Fruit fly (Drosophila melanogaster): ENCODE measurements around the gene CG10877.

CG10877 gene

dm6 chr3R:20542283-20543144, 21.4 kb downstream of the CG10877 start (continued):
- TF ChIP-seq CG17328 (GFP tag; IDR thresholded peaks at IDR 0.05) (no peak), Lim3 (GFP tag; IDR thresholded peaks at IDR 0.05) (no peak), CG9437 (GFP tag; optimal IDR thresholded peaks at IDR 0.05) (no peak), CG7372 (GFP tag; IDR thresholded peaks at IDR 0.05) (no peak), so (GFP tag; IDR thresholded peaks at IDR 0.05) (peak; percentile 59; the same call in 1 of the 3 replicates), ash1 (GFP tag; optimal IDR thresholded peaks at IDR 0.05) (no peak), CG12942 (GFP tag; optimal IDR thresholded peaks at IDR 0.05) (no peak), kay (GFP tag; optimal IDR thresholded peaks at IDR 0.05) (peak; percentile 20)

- TF ChIP-seq ci (GFP tag; IDR thresholded peaks at IDR 0.05): no peak
- TF ChIP-seq Nf-YA (GFP tag; IDR thresholded peaks at IDR 0.05): no peak
- no peak for TF ChIP-seq CG32532 (GFP tag; IDR thresholded peaks at IDR 0.05)
- no peak for TF ChIP-seq CG3995 (GFP tag; optimal IDR thresholded peaks at IDR 0.05)
- TF ChIP-seq nerfin-2 (GFP tag; IDR thresholded peaks at IDR 0.05; ENCODE audit: partially characterized antibody): no peak
- no peak for TF ChIP-seq H15 (GFP tag; IDR thresholded peaks at IDR 0.05)
- no peak for TF ChIP-seq CG17361 (GFP tag; IDR thresholded peaks at IDR 0.05)
- no peak for TF ChIP-seq Ets97D (GFP tag; optimal IDR thresholded peaks at IDR 0.05)
- TF ChIP-seq Sry-β (GFP tag; optimal IDR thresholded peaks at IDR 0.05): no peak
- TF ChIP-seq CG7786 (GFP tag; optimal IDR thresholded peaks at IDR 0.05): no peak
- TF ChIP-seq chinmo (GFP tag; IDR thresholded peaks at IDR 0.05; ENCODE audit: partially characterized antibody): 0 out of 4 replicates have a peak, but pooled peaks have one; percentile 41
- peak; percentile 97 for TF ChIP-seq MTF-1 (GFP tag; optimal IDR thresholded peaks at IDR 0.05; ENCODE audit: borderline replicate concordance)
- TF ChIP-seq Spps (tag; optimal IDR thresholded peaks at IDR 0.05): no peak
- peak; percentile 83; the same call in 1 of the 2 replicates for TF ChIP-seq GATAe (GFP tag; conservative IDR thresholded peaks at IDR 0.05)
- no peak for TF ChIP-seq Gsc (GFP tag; IDR thresholded peaks at IDR 0.05)
- TF ChIP-seq amos (GFP tag; IDR thresholded peaks at IDR 0.05; ENCODE audit: partially characterized antibody): no peak
- no peak for TF ChIP-seq CG7963 (GFP tag; IDR thresholded peaks at IDR 0.05; ENCODE audit: partially characterized antibody)
- TF ChIP-seq CG11456 (GFP tag; IDR thresholded peaks at IDR 0.05): 0 out of 3 replicates have a peak, but pooled peaks have one; percentile 6
- peak; percentile 65 for TF ChIP-seq exex (tag; optimal IDR thresholded peaks at IDR 0.05)
- no peak for TF ChIP-seq luna (GFP tag; optimal IDR thresholded peaks at IDR 0.05)
- TF ChIP-seq corto (GFP tag; optimal IDR thresholded peaks at IDR 0.05): peak; percentile 39
- no peak for TF ChIP-seq kay (GFP tag; optimal IDR thresholded peaks at IDR 0.05)
- no peak for TF ChIP-seq nerfin-1 (tag; optimal IDR thresholded peaks at IDR 0.05)
- no peak for TF ChIP-seq CG9797 (GFP tag; optimal IDR thresholded peaks at IDR 0.05)
- TF ChIP-seq CG9609 (GFP tag; optimal IDR thresholded peaks at IDR 0.05): no peak
- no peak for TF ChIP-seq CG1602 (GFP tag; optimal IDR thresholded peaks at IDR 0.05)
- TF ChIP-seq E2f2 (GFP tag; IDR thresholded peaks at IDR 0.05): no peak
- TF ChIP-seq Bteb2 (GFP tag; optimal IDR thresholded peaks at IDR 0.05): no peak
- TF ChIP-seq lab (GFP tag; optimal IDR thresholded peaks at IDR 0.05): peak; percentile 16
These were observed 29.3 kb downstream of the CG10877 start, which contains the start of the genes MtnE and MtnD for dm6 chr3R:20534575-20534974. TSS of gene MtnE (minus strand) at chr3R:20534704. TSS of gene MtnD (plus strand) at chr3R:20534962.
